Worm (Caenorhabditis elegans): ENCODE results near the gene Y55F3C.10.

Y55F3C.10 gene

DNA sequence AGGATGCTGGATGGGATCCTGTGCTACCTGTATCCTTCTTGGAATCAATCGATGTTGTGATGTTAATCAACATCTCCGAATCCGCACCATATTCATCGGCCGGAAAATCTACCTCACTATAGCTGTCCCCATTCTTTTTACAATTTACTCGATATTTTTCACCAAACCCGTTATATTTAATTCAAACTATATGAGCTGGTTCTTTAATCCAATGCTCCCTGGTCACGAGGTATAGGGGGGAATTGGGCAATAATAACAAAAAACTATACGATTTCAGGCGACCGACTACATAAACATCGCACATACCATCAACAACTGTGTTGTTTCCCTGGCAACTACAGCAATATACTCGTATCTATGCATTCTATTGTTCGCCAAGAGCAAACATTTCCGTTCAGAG is 38.3 kb upstream of the Y55F3C.10 start:
- TF ChIP-seq efl-1 (optimal IDR thresholded peaks at IDR 0.05): no peak
- TF ChIP-seq efl-1 (GFP tag; optimal IDR thresholded peaks at IDR 0.05 in 1 of 2): peak in 1 of 2 experiments; percentile 57
- TF ChIP-seq ets-5 (GFP tag; IDR thresholded peaks at IDR 0.05): no peak
- no peak for TF ChIP-seq jun-1 (tag; optimal IDR thresholded peaks at IDR 0.05)
- no peak for TF ChIP-seq mdl-1 (tag; optimal IDR thresholded peaks at IDR 0.05)
- no peak for TF ChIP-seq sup-37 (GFP tag; optimal IDR thresholded peaks at IDR 0.05)

DNA sequence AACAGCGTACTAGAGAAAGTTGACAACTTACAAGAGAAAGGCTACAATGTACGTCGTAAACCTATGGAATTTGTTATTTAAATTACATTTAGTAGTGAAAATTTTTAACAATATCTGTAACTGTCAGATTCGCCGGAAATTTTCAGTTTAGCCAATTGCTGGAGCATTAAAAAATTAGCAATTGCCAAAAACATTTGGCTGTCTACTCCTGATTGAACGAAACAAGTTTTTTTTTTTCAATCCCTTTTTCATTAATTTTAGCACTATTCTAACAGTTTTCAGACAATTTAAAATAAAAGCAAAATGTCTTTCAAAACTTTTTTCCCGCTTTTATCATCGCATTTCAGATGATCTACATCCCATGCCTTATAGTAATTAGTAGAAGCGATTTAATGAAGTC is 37.7 kb upstream of the Y55F3C.10 start:
- no peak for TF ChIP-seq ceh-88 (GFP tag; IDR thresholded peaks at IDR 0.05)
- TF ChIP-seq nhr-28 (tag; optimal IDR thresholded peaks at IDR 0.05): no peak
- no peak for TF ChIP-seq ceh-90 (tag; optimal IDR thresholded peaks at IDR 0.05)

DNA sequence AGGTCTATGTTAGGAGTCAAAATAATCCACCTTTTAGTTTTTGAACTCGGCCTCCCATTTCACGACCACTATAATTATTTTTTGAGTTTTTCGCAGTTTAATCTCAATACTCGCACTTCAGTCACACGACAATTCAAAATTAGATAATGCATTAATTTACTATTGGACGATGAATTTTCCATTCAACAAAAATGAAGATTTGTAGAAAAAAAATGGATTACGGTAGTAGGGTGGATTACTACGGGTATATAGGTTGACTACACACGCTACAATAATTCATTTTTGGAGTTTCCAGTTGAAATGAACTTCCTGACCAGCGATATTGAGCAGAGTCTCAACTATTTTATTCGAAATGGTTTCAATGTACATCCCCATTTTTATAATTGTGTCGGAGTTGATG is 37.2 kb upstream of the Y55F3C.10 start, which contains the start of gene srt-23:
TSS of gene srt-23 (plus strand) at position 301 of the 400 bp plus-strand sequence.
- TF ChIP-seq nhr-11 (tag; optimal IDR thresholded peaks at IDR 0.05): no peak
- no peak for TF ChIP-seq efl-3 (GFP tag; optimal IDR thresholded peaks at IDR 0.05)
- TF ChIP-seq fos-1 (tag; optimal IDR thresholded peaks at IDR 0.05): no peak
- TF ChIP-seq nhr-47 (tag; optimal IDR thresholded peaks at IDR 0.05): no peak
- no peak for TF ChIP-seq mdl-1 (tag; optimal IDR thresholded peaks at IDR 0.05)
- TF ChIP-seq pqm-1 (tag; optimal IDR thresholded peaks at IDR 0.05): no peak
- no peak for TF ChIP-seq sup-37 (GFP tag; optimal IDR thresholded peaks at IDR 0.05)
- no peak for TF ChIP-seq ztf-4 (tag; optimal IDR thresholded peaks at IDR 0.05)
- TF ChIP-seq grh-1 (GFP tag; IDR thresholded peaks at IDR 0.05): no peak
- no peak for TF ChIP-seq mab-9 (GFP tag; IDR thresholded peaks at IDR 0.05)
- TF ChIP-seq pax-3 (tag; optimal IDR thresholded peaks at IDR 0.05): no peak
- no peak for TF ChIP-seq lin-14 (GFP tag; optimal IDR thresholded peaks at IDR 0.05)
- no peak for TF ChIP-seq nhr-28 (tag; optimal IDR thresholded peaks at IDR 0.05)

DNA sequence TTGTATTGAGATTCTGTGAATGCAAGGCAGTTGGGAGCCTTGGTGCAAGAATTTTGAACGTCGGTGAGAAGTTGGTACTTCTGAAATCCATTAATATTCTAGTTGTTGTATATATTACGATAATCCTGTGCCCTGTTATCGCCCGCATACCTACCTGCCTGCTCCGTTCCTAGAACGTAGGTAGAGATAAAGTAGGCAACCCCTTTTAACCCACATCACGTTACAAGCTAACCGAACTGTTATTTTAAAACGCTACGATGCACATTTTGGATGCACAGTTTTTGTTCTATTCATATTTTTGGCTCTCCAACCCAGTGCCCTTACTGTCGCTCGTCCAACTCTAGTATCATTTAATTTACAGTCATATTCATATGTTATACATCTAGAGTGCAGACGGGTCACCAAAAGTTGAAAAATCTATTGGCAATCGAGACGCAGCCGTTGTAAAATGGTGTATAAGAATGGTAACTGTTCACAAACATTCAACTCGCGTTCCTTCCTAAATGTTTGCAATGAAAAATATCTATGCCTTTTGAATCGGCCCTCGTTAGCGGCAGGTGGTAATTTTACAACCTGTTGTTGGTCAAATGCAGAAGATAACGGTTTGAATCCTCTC is 35.2 kb upstream of the Y55F3C.10 start:
- no peak for TF ChIP-seq hlh-4 (tag; optimal IDR thresholded peaks at IDR 0.05)
- TF ChIP-seq nhr-20 (tag; optimal IDR thresholded peaks at IDR 0.05): no peak
- TF ChIP-seq efl-1 (optimal IDR thresholded peaks at IDR 0.05): no peak
- no peak for TF ChIP-seq efl-1 (GFP tag; optimal IDR thresholded peaks at IDR 0.05 in 1 of 2)
- TF ChIP-seq ets-5 (GFP tag; IDR thresholded peaks at IDR 0.05): no peak

DNA sequence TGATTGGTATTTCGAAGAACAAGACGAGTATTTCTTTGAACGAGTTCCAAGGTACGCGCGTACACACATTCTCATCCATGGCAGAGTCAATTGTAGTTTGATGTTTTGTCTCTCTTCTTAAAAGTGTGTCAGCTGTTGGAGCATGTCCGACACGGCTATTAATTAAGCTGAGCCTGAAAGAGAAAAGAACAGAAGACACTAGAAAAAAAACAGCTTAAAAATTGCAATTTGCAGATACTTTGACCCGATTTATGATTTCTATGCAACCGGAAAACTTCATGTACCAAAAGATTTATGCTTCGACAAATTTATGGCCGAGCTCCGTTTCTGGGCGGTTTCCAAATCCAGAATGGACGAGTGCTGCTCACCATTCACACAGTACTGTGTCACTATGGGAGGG is 30.3 kb upstream of the Y55F3C.10 start:
- TF ChIP-seq ceh-88 (GFP tag; IDR thresholded peaks at IDR 0.05) (no peak), mef-2 (tag; optimal IDR thresholded peaks at IDR 0.05) (no peak), rnt-1 (tag; optimal IDR thresholded peaks at IDR 0.05) (peak; percentile 11), elt-3 (tag; optimal IDR thresholded peaks at IDR 0.05) (no peak), tbx-2 (tag; optimal IDR thresholded peaks at IDR 0.05) (no peak), dsc-1 (tag; optimal IDR thresholded peaks at IDR 0.05) (no peak), pqm-1 (tag; optimal IDR thresholded peaks at IDR 0.05) (no peak), nhr-90 (tag; optimal IDR thresholded peaks at IDR 0.05; ENCODE audit: poor library complexity) (no peak), nhr-84 (tag; optimal IDR thresholded peaks at IDR 0.05) (no peak), skn-1 (tag; optimal IDR thresholded peaks at IDR 0.05) (no peak), efl-1 (optimal IDR thresholded peaks at IDR 0.05) (no peak), efl-1 (GFP tag; optimal IDR thresholded peaks at IDR 0.05 in 1 of 2) (no peak), unc-62 (GFP tag; optimal IDR thresholded peaks at IDR 0.05) (no peak), nhr-71 (tag; optimal IDR thresholded peaks at IDR 0.05) (peak; percentile 26), fkh-10 (GFP tag; optimal IDR thresholded peaks at IDR 0.05) (no peak), aly-2 (tag; optimal IDR thresholded peaks at IDR 0.05) (no peak), hlh-4 (tag; optimal IDR thresholded peaks at IDR 0.05) (no peak)

Measured in whole organism, L1 larva.